Fruit fly (Drosophila melanogaster) whole organism, embryonic: ENCODE data around the gene Sox21a.

Experiments
- Antp ChIP-seq: fragments of 200-800 bp; sonication (Bioruptor generic); optimal IDR thresholded peaks from 3 replicates; lab custom pipeline; 2016; ENCODE audit warnings: missing biosample characterization, missing genetic modification characterization
- Atf6 ChIP-seq: fragments of 200-800 bp; sonication (Bioruptor generic); IDR thresholded peaks from 2 replicates; pipeline ENCODE4 v1.3.6; 2022; ENCODE audit warnings: missing biosample characterization, missing genetic modification characterization
- CG1024 ChIP-seq: fragments of 200-800 bp; sonication (Bioruptor generic); IDR thresholded peaks from 2 replicates; pipeline ENCODE4 v1.3.6; 2022; ENCODE audit warnings: missing biosample characterization, missing genetic modification characterization
- CG10274 ChIP-seq: fragments of 200-800 bp; sonication (Bioruptor generic); optimal IDR thresholded peaks from 3 replicates; lab custom pipeline; 2017; ENCODE audit warnings: missing biosample characterization, mild to moderate bottlenecking, missing genetic modification characterization
- CG10543 ChIP-seq: fragments of 200-800 bp; sonication (Bioruptor generic); optimal IDR thresholded peaks from 3 replicates; lab custom pipeline; 2017; ENCODE audit warnings: missing biosample characterization, mild to moderate bottlenecking, missing genetic modification characterization, moderate library complexity
- CG11093 ChIP-seq: fragments of 200-800 bp; sonication (Bioruptor generic); IDR thresholded peaks from 3 replicates; pipeline ENCODE4 v1.3.6; 2022; ENCODE audit warnings: missing biosample characterization, missing genetic modification characterization
- CG11398 ChIP-seq: fragments of 200-800 bp; sonication (Bioruptor generic); optimal IDR thresholded peaks from 2 replicates; lab custom pipeline; 2016; ENCODE audit warnings: missing biosample characterization, missing genetic modification characterization
- CG12071 ChIP-seq: fragments of 200-800 bp; sonication (Bioruptor generic); optimal IDR thresholded peaks from 3 replicates; lab custom pipeline; 2018; ENCODE audit warnings: missing biosample characterization, mild to moderate bottlenecking, missing genetic modification characterization
- CG13123 ChIP-seq: fragments of 200-800 bp; sonication (Bioruptor generic); optimal IDR thresholded peaks from 2 replicates; lab custom pipeline; 2016; ENCODE audit warnings: missing biosample characterization, missing genetic modification characterization
- CG13287 ChIP-seq: fragments of 200-800 bp; sonication (Bioruptor generic); IDR thresholded peaks from 2 replicates; pipeline ENCODE4 v1.3.6; 2022; ENCODE audit warnings: missing biosample characterization, missing genetic modification characterization; ENCODE audit not compliant: partially characterized antibody
- CG14014 ChIP-seq: fragments of 200-800 bp; sonication (Bioruptor generic); IDR thresholded peaks from 2 replicates; pipeline ENCODE4 v1.3.6; 2022; ENCODE audit warnings: missing biosample characterization, missing genetic modification characterization
- CG14441 ChIP-seq: fragments of 200-800 bp; sonication (Bioruptor generic); IDR thresholded peaks from 2 replicates; pipeline ENCODE4 v1.3.6; 2022; ENCODE audit warnings: missing biosample characterization, missing genetic modification characterization
- CG1602 ChIP-seq: fragments of 200-800 bp; sonication (Bioruptor generic); optimal IDR thresholded peaks from 3 replicates; lab custom pipeline; 2016; ENCODE audit warnings: missing biosample characterization, missing genetic modification characterization
- CG17829 ChIP-seq: fragments of 200-800 bp; optimal IDR thresholded peaks from 2 replicates; lab custom pipeline; 2019; ENCODE audit warnings: missing biosample characterization, mild to moderate bottlenecking, missing genetic modification characterization, moderate library complexity
- CG18476 ChIP-seq: fragments of 200-800 bp; sonication (Bioruptor generic); optimal IDR thresholded peaks from 2 replicates; lab custom pipeline; 2016; ENCODE audit warnings: missing biosample characterization, mild to moderate bottlenecking, missing genetic modification characterization
- CG30431 ChIP-seq: fragments of 200-800 bp; sonication (Bioruptor generic); optimal IDR thresholded peaks from 2 replicates; lab custom pipeline; 2017; ENCODE audit warnings: missing biosample characterization, missing genetic modification characterization
- CG31441 ChIP-seq: fragments of 200-800 bp; sonication (Bioruptor generic); IDR thresholded peaks from 2 replicates; pipeline ENCODE4 v1.3.6; 2022; ENCODE audit warnings: missing biosample characterization, missing genetic modification characterization
- CG33557 ChIP-seq: fragments of 200-800 bp; sonication (Bioruptor generic); optimal IDR thresholded peaks from 2 replicates; lab custom pipeline; 2019; ENCODE audit warnings: missing biosample characterization, mild to moderate bottlenecking, missing genetic modification characterization, moderate library complexity
- CG34422 ChIP-seq: fragments of 200-800 bp; sonication (Bioruptor generic); IDR thresholded peaks from 3 replicates; pipeline ENCODE4 v1.3.6; 2022; ENCODE audit warnings: missing biosample characterization, missing genetic modification characterization
- CG4617 ChIP-seq: fragments of 200-800 bp; sonication (Bioruptor generic); optimal IDR thresholded peaks from 3 replicates; lab custom pipeline; 2016; ENCODE audit warnings: missing biosample characterization, missing genetic modification characterization, borderline replicate concordance
- CG6854 ChIP-seq: fragments of 200-800 bp; sonication (Bioruptor generic); optimal IDR thresholded peaks from 3 replicates; lab custom pipeline; 2017; ENCODE audit warnings: missing biosample characterization, mild to moderate bottlenecking, missing genetic modification characterization
- CG7556 ChIP-seq: fragments of 200-800 bp; sonication (Bioruptor generic); optimal IDR thresholded peaks from 2 replicates; lab custom pipeline; 2017; ENCODE audit warnings: missing biosample characterization, mild to moderate bottlenecking, missing genetic modification characterization
- CG7745 ChIP-seq: fragments of 200-800 bp; sonication (Bioruptor generic); optimal IDR thresholded peaks from 2 replicates; lab custom pipeline; 2018; ENCODE audit warnings: missing biosample characterization, mild to moderate bottlenecking, missing genetic modification characterization, moderate library complexity
- CG7987 ChIP-seq: fragments of 200-800 bp; sonication (Bioruptor generic); optimal IDR thresholded peaks from 2 replicates; lab custom pipeline; 2018; ENCODE audit warnings: missing biosample characterization, mild to moderate bottlenecking, missing genetic modification characterization, moderate library complexity
- CG8281 ChIP-seq: fragments of 200-800 bp; sonication (Bioruptor generic); optimal IDR thresholded peaks from 2 replicates; lab custom pipeline; 2018; ENCODE audit warnings: missing biosample characterization, mild to moderate bottlenecking, missing genetic modification characterization, moderate library complexity
- CkIIα-i1 ChIP-seq: fragments of 200-800 bp; sonication (Bioruptor generic); IDR thresholded peaks from 2 replicates; pipeline ENCODE4 v1.3.6; 2022; ENCODE audit warnings: missing biosample characterization, missing genetic modification characterization
- Dip3 ChIP-seq: fragments of 200-800 bp; sonication (Bioruptor generic); optimal IDR thresholded peaks from 3 replicates; lab custom pipeline; 2016; ENCODE audit warnings: missing biosample characterization, missing genetic modification characterization
- Ets65A ChIP-seq: fragments of 200-800 bp; sonication (Bioruptor generic); peaks from one replicate; lab custom pipeline; 2016; ENCODE audit warnings: missing biosample characterization, missing genetic modification characterization
- H15 ChIP-seq: fragments of 200-800 bp; sonication (Bioruptor generic); IDR thresholded peaks from 3 replicates; pipeline ENCODE4 v1.3.6; 2022; ENCODE audit warnings: missing biosample characterization, missing genetic modification characterization
- HmgZ ChIP-seq: fragments of 200-800 bp; sonication (Bioruptor generic); optimal IDR thresholded peaks from 2 replicates; lab custom pipeline; 2018; ENCODE audit warnings: missing biosample characterization, mild to moderate bottlenecking, missing genetic modification characterization
- Hmr ChIP-seq: fragments of 200-800 bp; sonication (Bioruptor generic); optimal IDR thresholded peaks from 3 replicates; lab custom pipeline; 2017; ENCODE audit warnings: mild to moderate bottlenecking, missing biosample characterization, missing genetic modification reagents, missing genetic modification characterization
- MTF-1 ChIP-seq: fragments of 200-800 bp; sonication (Bioruptor generic); optimal IDR thresholded peaks from 2 replicates; lab custom pipeline; 2018; ENCODE audit warnings: missing biosample characterization, mild to moderate bottlenecking, missing genetic modification characterization, borderline replicate concordance
- NfI ChIP-seq: fragments of 200-800 bp; sonication (Bioruptor generic); optimal IDR thresholded peaks from 3 replicates; lab custom pipeline; 2018; ENCODE audit warnings: missing biosample characterization, mild to moderate bottlenecking, missing genetic modification characterization, moderate library complexity
- Rx ChIP-seq: fragments of 200-800 bp; sonication (Bioruptor generic); IDR thresholded peaks from 2 replicates; pipeline ENCODE4 v1.3.6; 2022; ENCODE audit warnings: missing biosample characterization, missing genetic modification characterization
- Sin3A ChIP-seq: fragments of >200 bp; optimal IDR thresholded peaks from 2 replicates; lab custom pipeline; 2018
- Vsx1 ChIP-seq: fragments of 200-800 bp; sonication (Bioruptor generic); optimal IDR thresholded peaks from 2 replicates; lab custom pipeline; 2017; ENCODE audit warnings: missing biosample characterization, mild to moderate bottlenecking, missing genetic modification characterization, missing genetic modification reagents
- amos ChIP-seq: fragments of 200-800 bp; sonication (Bioruptor generic); IDR thresholded peaks from 2 replicates; pipeline ENCODE4 v1.3.6; 2022; ENCODE audit warnings: missing biosample characterization, missing genetic modification characterization; ENCODE audit not compliant: partially characterized antibody
- ara ChIP-seq: fragments of 200-800 bp; sonication (Bioruptor generic); IDR thresholded peaks from 2 replicates; pipeline ENCODE4 v1.3.6; 2022; ENCODE audit warnings: missing biosample characterization, missing genetic modification characterization
- bcd ChIP-seq: fragments of 200-800 bp; sonication (Bioruptor generic); optimal IDR thresholded peaks from 2 replicates; lab custom pipeline; 2017; ENCODE audit warnings: missing biosample characterization, mild to moderate bottlenecking, missing genetic modification characterization
- corto ChIP-seq: fragments of 200-800 bp; sonication (Bioruptor generic); optimal IDR thresholded peaks from 2 replicates; lab custom pipeline; 2016; ENCODE audit warnings: missing biosample characterization, mild to moderate bottlenecking, missing genetic modification characterization, moderate library complexity
- dan ChIP-seq: fragments of 200-800 bp; sonication (Bioruptor generic); IDR thresholded peaks from 2 replicates; pipeline ENCODE4 v1.3.6; 2022; ENCODE audit warnings: missing biosample characterization, missing genetic modification characterization
- emc ChIP-seq: fragments of 200-800 bp; sonication (Bioruptor generic); optimal IDR thresholded peaks from 2 replicates; lab custom pipeline; 2016; ENCODE audit warnings: missing biosample characterization, missing genetic modification characterization
- en ChIP-seq: fragments of 200-800 bp; sonication (Bioruptor generic); optimal IDR thresholded peaks from 2 replicates; lab custom pipeline; 2016; ENCODE audit warnings: missing biosample characterization, missing genetic modification characterization
- exex ChIP-seq: fragments of 200-800 bp; sonication (Bioruptor generic); optimal IDR thresholded peaks from 4 replicates; lab custom pipeline; 2018; ENCODE audit warnings: missing biosample characterization, mild to moderate bottlenecking, missing genetic modification characterization, moderate library complexity
- fd3F ChIP-seq: fragments of 200-800 bp; sonication (Bioruptor generic); optimal IDR thresholded peaks from 2 replicates; lab custom pipeline; 2018; ENCODE audit warnings: missing biosample characterization, mild to moderate bottlenecking, missing genetic modification characterization, moderate library complexity
- nau ChIP-seq: fragments of 200-800 bp; sonication (Bioruptor generic); optimal IDR thresholded peaks from 3 replicates; lab custom pipeline; 2017; ENCODE audit warnings: missing biosample characterization, mild to moderate bottlenecking, missing genetic modification characterization, missing genetic modification reagents
- run ChIP-seq: fragments of 200-800 bp; sonication (Bioruptor generic); optimal IDR thresholded peaks from 3 replicates; lab custom pipeline; 2018; ENCODE audit warnings: missing biosample characterization, mild to moderate bottlenecking, missing genetic modification characterization
- schlank ChIP-seq: fragments of 200-800 bp; sonication (Bioruptor generic); optimal IDR thresholded peaks from 2 replicates; lab custom pipeline; 2018; ENCODE audit warnings: missing biosample characterization, mild to moderate bottlenecking, missing genetic modification characterization
- tio ChIP-seq: fragments of 200-800 bp; sonication (Bioruptor generic); optimal IDR thresholded peaks from 2 replicates; lab custom pipeline; 2017; ENCODE audit warnings: missing biosample characterization, missing genetic modification characterization, inconsistent platforms
- vnd ChIP-seq: fragments of 200-800 bp; sonication (Bioruptor generic); IDR thresholded peaks from 3 replicates; pipeline ENCODE4 v1.3.6; 2022; ENCODE audit warnings: missing biosample characterization, missing genetic modification characterization; ENCODE audit not compliant: partially characterized antibody
- wdn ChIP-seq: fragments of 200-800 bp; sonication (Bioruptor generic); IDR thresholded peaks from 2 replicates; pipeline ENCODE4 v1.3.6; 2022; ENCODE audit warnings: missing biosample characterization, missing genetic modification characterization

Sox21a gene

DNA sequence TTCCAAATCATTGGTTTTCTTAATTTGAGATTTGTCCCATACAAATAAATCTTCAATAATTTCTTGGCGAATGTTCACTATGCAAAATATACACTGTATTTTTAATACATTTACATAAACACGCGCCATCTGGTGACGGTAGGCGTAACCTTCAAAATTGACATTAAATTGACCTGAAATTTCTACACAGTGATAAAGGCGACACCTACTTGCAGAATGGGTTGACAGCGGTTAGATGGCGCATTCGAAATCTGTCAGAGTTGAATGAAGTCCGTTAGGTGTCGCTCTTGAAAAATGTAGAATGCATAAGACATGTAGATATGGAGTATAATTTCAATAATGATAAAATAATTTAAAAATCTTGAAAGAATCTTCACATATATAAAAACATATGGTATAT is 3.5 kb upstream of the Sox21a start (continued):
- TF ChIP-seq MTF-1, result no peak
- TF ChIP-seq Vsx1 (GFP tag; lab: Kevin White, UChicago), result peak; percentile 28
- peak; percentile 87 for TF ChIP-seq CG17829
- TF ChIP-seq wdn (GFP tag; lab: Robert Waterston, UW), result peak; percentile 70; the same call in 1 of the 2 replicates
- TF ChIP-seq vnd (GFP tag; lab: Robert Waterston, UW), result no peak
- TF ChIP-seq dan (GFP tag; lab: Robert Waterston, UW), result peak; percentile 37
- 0 out of 2 replicates have a peak, but pooled peaks have one; percentile 14 for TF ChIP-seq CkIIα-i1
- TF ChIP-seq fd3F (GFP tag; lab: Kevin White, UChicago), result peak; percentile 69
- no peak for TF ChIP-seq CG10543
- TF ChIP-seq run (tag; lab: Kevin White, UChicago), result peak; percentile 21
- peak; percentile 52 for TF ChIP-seq CG11398 (GFP tag; lab: Kevin White, UChicago)
- peak; percentile 89 for TF ChIP-seq CG1602 (GFP tag; lab: Kevin White, UChicago)
- TF ChIP-seq CG4617 (GFP tag; lab: Kevin White, UChicago), result peak; percentile 69
- TF ChIP-seq en, result peak; percentile 65
- peak; percentile 72 for TF ChIP-seq Dip3 (GFP tag; lab: Kevin White, UChicago)
- TF ChIP-seq bcd (GFP tag; lab: Kevin White, UChicago), result peak; percentile 76
- TF ChIP-seq CG31441 (GFP tag; lab: Robert Waterston, UW), result peak; percentile 61
- TF ChIP-seq CG6854 (GFP tag; lab: Kevin White, UChicago), result no peak
- peak; percentile 29; the same call in 1 of the 2 replicates for TF ChIP-seq Atf6
- peak; percentile 80 for TF ChIP-seq CG14014 (GFP tag; lab: Robert Waterston, UW)
- peak; percentile 84 for TF ChIP-seq H15 (GFP tag; lab: Robert Waterston, UW)
- TF ChIP-seq HmgZ, result peak; percentile 87
- no peak for TF ChIP-seq exex (tag; lab: Kevin White, UChicago)
- TF ChIP-seq CG7745 (tag; lab: Kevin White, UChicago), result no peak
- no peak for TF ChIP-seq corto (GFP tag; lab: Kevin White, UChicago)
- no peak for TF ChIP-seq CG10274 (GFP tag; lab: Kevin White, UChicago)
- TF ChIP-seq CG34422 (GFP tag; lab: Robert Waterston, UW), result peak; percentile 90
- peak; percentile 77 for TF ChIP-seq CG13123
- peak; percentile 17 for TF ChIP-seq CG8281
- TF ChIP-seq NfI (GFP tag; lab: Kevin White, UChicago), result peak; percentile 83
- peak; percentile 84 for TF ChIP-seq amos
- peak; percentile 59; the same call in 2 of the 3 replicates for TF ChIP-seq CG11093 (GFP tag; lab: Robert Waterston, UW)
- TF ChIP-seq Hmr (GFP tag; lab: Kevin White, UChicago), result peak; percentile 84
- TF ChIP-seq schlank, result peak; percentile 5
- TF ChIP-seq Ets65A (GFP tag; lab: Kevin White, UChicago), result peak; percentile 99
- TF ChIP-seq CG13287 (GFP tag; lab: Robert Waterston, UW), result peak; percentile 37; the same call in 1 of the 2 replicates
- TF ChIP-seq CG33557 (GFP tag; lab: Kevin White, UChicago), result peak; percentile 16
- no peak for TF ChIP-seq nau (GFP tag; lab: Kevin White, UChicago)
- peak; percentile 78 for TF ChIP-seq CG7987 (GFP tag; lab: Kevin White, UChicago)
- TF ChIP-seq CG1024 (GFP tag; lab: Robert Waterston, UW), result peak; percentile 75
- TF ChIP-seq CG18476, result no peak
- TF ChIP-seq CG7556, result peak; percentile 33
- TF ChIP-seq CG14441 (GFP tag; lab: Robert Waterston, UW), result peak; percentile 81
- TF ChIP-seq Sin3A (lab: Kevin White, UChicago), result no peak
- peak; percentile 86 for TF ChIP-seq Antp (GFP tag; lab: Kevin White, UChicago)
- TF ChIP-seq Rx (GFP tag; lab: Robert Waterston, UW), result peak; percentile 81
- TF ChIP-seq CG12071 (GFP tag; lab: Kevin White, UChicago), result no peak
- TF ChIP-seq CG30431, result peak; percentile 72
- TF ChIP-seq tio, result peak; percentile 73
- TF ChIP-seq ara (GFP tag; lab: Robert Waterston, UW), result peak; percentile 53; the same call in 1 of the 2 replicates
- peak; percentile 67 for TF ChIP-seq emc (GFP tag; lab: Kevin White, UChicago)
